Worm (Caenorhabditis elegans) whole organism, midembryonic: ENCODE results near the gene srx-14.

ENCODE experiments used
- T22C8.4 ChIP-seq: fragments of 200-800 bp; sonication (Bioruptor generic); IDR thresholded peaks from 2 replicates; pipeline ENCODE4 v1.3.6; 2022; ENCODE audit warnings: missing genetic modification characterization, missing compliant biosample characterization
- cog-1 ChIP-seq: sonication (generic microtip); optimal IDR thresholded peaks from 2 replicates; lab custom pipeline; 2016; ENCODE audit warnings: missing genetic modification characterization, missing compliant biosample characterization
- flt-1 ChIP-seq: fragments of 200-800 bp; sonication (Bioruptor generic); IDR thresholded peaks from 2 replicates; pipeline ENCODE4 v1.3.6; 2022; ENCODE audit warnings: missing genetic modification characterization, missing compliant biosample characterization
- med-1 ChIP-seq: sonication (generic microtip); optimal IDR thresholded peaks from 2 replicates; lab custom pipeline; 2017; ENCODE audit warnings: missing genetic modification characterization, mild to moderate bottlenecking, missing compliant biosample characterization, antibody characterized with exemption, missing genetic modification reagents; ENCODE audit not compliant: insufficient read depth
- ref-1 ChIP-seq: fragments of 200-800 bp; sonication (Bioruptor generic); conservative IDR thresholded peaks from 2 replicates; pipeline ENCODE4 v1.3.6; 2022; ENCODE audit warnings: missing genetic modification reagents, missing genetic modification characterization, missing compliant biosample characterization
- tab-1 ChIP-seq: fragments of 200-800 bp; sonication (Bioruptor generic); IDR thresholded peaks from 2 replicates; pipeline ENCODE4 v1.3.6; 2022; ENCODE audit warnings: missing genetic modification characterization, missing compliant biosample characterization
- ztf-29 ChIP-seq: fragments of 200-800 bp; sonication (Bioruptor generic); IDR thresholded peaks from 2 replicates; pipeline ENCODE4 v1.3.6; 2022; ENCODE audit warnings: missing genetic modification reagents, missing genetic modification characterization, missing compliant biosample characterization

DNA sequence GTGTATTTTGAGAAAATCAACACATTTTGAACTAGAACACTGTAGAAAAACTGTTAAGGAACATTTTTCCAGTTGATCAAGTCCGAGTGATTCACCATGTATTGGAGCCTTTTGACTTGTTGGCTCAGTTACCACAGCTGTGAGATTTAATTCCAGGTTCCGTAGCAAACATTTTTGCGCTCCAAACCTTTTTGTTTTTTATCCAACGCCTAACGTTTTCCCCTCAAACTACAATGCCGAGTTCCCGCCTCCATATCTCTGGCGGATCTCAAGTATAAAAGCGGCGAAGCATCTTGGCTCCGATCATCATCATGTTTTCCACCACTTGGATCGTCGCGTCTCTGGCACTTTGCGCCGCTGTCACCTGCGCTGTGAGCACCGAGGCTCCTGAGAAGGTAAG is 13.0 kb upstream of the srx-14 start, which contains the start of gene perm-2:
- TF ChIP-seq tab-1 (GFP tag; lab: Robert Waterston, UW) (no peak), med-1 (GFP tag; lab: Kevin White, UChicago) (no peak), flt-1 (no peak), cog-1 (tag; lab: Kevin White, UChicago) (no peak), T22C8.4 (no peak), ref-1 (GFP tag; lab: Robert Waterston, UW) (no peak), ztf-29 (GFP tag; lab: Robert Waterston, UW) (no peak)
